Fruit fly (Drosophila melanogaster) whole organism, larva: Measurements from ENCODE around the gene Tom20.
A peak's percentile ranks its signal among the peaks of the same experiment; 100 is the strongest.

Experiments
- noc ChIP-seq: fragments of 200-800 bp; sonication (Bioruptor generic); optimal IDR thresholded peaks from 3 replicates; lab custom pipeline; 2019; ENCODE audit warnings: missing biosample characterization, mild to moderate bottlenecking, missing genetic modification characterization, moderate library complexity

Tom20 gene

DNA sequence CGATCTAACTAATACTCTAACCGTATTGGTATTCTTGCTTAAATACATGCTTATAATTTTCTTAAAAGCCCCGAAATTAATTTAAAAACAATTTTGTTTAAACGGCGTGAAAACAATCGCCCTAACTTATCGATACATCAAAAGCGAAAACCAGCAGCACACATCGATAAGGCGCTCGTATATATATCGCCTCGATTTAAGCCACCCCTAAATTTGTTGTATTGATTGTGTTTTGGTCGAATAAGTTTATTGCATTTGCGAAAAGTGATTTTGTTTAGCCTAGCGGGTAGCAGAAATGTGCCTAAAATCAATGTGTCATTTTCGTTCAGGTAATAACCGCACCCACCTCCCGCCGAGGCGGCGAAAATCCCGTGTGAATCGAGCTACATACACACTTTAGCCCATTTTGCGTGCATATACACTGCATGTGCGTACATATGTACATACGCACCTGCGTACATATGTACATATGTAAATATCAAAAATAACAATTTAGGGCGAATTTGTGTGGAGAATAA is 8.7 kb upstream of the Tom20 start, which contains the start of the genes CG7646 and Nca:
CG7646 (plus strand) TSS at position 174 of the 518 bp plus-strand sequence.
Nca (plus strand) TSS at position 174 of the 518 bp plus-strand sequence.
- TF ChIP-seq noc = no peak

DNA sequence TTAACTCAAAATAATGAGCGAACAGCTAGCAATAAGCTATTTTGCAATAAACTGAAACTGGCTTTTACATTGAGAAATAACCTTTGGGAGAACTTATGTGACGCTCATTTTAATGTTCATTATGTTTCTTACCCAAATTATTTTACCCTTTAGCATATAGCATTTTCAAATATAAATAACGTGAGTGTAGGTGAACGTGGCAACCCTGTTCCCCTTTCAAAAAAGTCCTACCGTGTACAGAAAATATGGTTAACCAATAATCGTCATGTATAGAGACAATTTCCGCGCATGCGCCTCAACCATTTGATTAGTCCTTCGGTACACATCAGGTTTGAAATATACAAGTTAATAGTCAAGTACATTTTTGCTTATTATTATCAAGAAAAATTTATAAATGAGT is 6.4 kb upstream of the Tom20 start:
- TF ChIP-seq noc = no peak

DNA sequence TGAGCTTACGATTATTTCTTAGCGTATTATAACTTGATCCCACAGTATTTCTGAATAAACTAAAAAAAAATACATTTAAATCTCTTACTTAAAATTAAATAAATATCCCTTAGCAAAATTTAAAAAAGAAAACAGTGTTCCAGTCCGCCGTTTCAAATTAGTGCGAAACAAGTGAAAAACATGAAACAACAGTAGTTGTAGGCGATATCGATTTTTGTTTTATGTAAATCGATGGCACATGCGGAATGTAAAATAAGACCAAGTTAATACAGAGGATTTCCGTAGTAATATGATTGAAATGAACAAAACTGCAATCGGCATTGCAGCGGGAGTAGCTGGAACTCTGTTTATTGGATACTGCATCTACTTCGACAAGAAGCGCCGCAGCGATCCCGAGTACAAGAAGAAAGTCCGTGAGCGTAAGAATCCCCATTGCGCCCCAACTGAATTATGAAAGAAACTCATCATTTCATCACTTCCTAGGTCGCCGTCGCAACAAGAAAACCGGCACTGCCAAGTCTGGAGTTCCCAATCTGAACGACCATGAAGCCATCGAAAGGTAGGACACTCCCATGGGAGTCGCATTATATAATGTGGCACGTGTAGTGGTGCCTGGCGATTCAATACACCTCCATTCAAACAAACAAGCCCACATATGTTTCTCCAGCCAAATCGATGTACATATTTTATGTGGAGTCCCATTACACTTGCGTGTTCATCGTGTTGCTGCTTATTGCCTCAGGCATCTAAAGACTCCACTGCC is 615 bp downstream of the Tom20 start:
- TF ChIP-seq noc = no peak

DNA sequence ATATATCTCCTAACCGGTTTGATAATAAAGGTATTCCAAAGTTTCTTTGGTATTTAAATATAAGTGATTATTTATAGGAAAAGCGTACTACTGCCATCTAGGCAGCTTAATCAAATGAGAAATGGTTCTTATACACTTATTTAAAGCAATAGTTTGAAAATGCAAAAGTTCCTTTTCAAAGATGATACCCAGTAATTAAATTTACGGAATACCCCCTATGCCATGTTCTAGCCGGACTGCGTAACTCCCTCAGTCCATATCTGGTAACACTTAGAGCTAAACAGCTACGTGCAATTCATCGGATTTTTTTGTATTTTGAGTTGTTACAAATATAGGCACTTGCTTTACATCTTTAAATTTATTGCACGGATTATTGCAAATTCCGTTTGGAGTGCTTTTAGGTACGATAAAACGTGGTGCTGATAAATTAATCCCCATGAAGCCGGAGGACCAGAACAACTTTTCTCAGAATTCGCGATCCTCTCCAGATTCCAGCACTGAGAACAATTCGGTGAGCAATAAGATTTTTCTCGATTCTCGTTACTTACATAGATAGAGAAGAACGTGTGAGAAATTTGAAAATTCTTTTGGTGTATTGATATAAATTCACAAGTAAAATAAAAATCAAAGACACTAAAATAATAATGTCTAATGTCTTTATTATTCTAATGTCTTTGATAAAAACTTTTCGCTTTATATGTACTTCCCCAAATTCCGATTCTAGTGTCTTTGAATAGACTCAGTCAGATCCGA is 2.2 kb downstream of the Tom20 start, which contains the start of gene CG7668:
CG7668 (plus strand) TSS at position 255 of the 753 bp plus-strand sequence.
- TF ChIP-seq noc = peak; percentile 88

DNA sequence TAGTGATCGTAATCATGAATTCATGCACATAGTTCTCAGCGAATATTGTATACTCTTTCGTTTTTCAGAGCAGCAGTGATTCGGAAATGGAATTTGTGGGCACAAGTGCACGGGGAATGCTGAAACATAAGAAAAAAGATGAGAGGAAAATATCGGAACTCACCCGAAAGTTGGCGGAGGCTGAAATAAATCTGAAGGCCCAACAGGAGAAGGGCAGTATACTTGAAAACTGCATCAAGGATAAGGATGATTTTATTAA is 2.7 kb downstream of the Tom20 start:
- no peak for TF ChIP-seq noc

DNA sequence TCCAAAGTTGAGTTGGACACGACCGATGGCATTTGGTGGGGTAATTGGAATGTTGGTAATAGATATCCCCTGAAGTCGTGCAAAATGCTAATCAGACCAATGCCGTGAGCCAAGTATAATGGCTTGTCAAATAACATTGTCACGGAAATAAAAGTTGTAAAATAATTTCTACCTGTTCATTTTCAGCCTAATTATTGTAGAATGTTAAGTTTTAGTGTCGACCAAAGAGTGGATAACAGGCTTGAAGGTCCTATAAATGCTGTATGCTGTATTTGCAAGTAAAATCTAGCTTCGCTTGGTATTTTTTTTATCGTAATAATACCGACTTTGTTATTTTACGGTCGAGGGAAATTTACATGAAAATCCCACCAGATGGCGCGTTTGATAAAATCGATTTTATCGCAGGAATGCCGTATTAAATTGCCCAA is 4.0 kb downstream of the Tom20 start:
- TF ChIP-seq noc = no peak

DNA sequence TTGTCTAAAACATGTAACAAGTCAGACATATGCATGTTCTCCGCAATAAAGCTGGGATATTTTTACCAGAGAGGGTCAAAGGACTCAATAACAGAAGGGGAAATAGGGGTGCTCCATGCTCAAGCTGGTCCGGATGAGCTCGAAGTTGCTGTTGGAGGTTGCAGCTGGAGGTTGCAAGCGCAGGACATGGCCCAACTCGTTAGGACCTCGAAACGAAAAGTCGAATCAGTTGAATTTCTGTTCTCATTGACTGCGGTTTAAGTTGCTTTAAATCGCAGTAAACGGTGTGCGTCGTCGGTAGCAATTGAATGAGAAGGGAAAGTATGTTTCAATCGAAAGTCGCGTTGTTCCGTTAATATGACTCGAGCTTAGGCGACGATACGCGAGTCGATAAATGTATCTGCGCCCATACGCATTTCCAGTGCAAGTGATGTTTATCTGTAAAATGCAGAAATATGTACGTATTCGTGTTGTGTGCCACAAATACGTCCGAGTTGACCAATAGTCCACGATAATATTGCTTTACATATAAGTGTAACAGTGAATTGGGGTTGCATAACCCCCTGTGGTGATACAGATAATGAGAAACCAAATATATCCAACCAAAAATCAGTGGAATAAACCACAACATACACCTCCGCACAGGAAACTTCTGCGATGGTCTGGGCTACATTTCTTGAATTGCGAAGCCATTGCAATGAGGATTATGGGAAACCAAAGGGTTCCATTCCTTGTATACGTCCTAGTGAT is 4.8 kb downstream of the Tom20 start, which contains the start of gene kug:
kug (plus strand) TSS at position 269 of the 750 bp plus-strand sequence.
- no peak for TF ChIP-seq noc

DNA sequence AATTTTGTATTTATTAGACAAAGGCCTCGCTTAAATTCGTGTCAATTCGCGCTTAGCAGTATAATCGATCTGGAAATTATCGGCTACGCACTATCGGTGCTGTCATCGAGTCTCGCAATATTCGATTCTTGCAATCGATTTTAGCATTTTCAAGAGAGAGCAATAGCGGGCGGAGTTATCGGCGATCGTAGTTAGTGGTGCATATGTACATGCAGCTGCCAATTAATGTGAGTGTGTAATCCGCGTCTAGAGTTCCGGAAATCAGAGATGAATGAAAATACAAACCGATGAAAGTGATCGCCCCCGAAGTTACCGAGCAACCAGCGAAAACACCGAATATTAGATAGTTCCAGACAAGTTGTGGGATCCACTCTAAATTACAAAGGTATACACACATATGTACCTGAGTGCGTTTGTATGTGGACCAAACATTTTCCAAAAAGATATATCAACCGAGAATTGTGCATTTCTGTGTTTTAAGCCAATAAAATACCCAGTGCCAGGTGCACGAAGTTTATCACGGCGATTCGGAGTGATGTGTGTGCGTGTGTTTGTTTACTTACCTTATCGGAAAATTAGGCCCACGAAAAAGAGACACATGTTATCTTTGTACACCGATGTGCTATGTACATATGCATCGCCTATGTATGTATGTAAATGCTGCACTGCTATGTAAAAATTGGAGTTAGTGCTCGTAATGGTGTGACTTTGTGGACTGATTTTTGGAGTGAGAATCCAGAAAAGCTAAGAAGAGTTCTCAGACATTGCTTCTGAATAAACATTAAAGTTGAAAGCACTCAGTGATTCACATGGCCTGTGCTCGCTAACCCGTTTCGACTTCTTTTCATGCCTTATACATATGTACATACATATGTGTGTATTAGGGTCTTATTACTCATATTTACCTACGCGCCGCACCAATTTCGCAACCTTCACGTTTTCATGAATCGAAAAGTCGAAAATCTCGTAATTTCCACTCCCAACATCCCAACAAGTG is 6.1 kb downstream of the Tom20 start:
- no peak for TF ChIP-seq noc

DNA sequence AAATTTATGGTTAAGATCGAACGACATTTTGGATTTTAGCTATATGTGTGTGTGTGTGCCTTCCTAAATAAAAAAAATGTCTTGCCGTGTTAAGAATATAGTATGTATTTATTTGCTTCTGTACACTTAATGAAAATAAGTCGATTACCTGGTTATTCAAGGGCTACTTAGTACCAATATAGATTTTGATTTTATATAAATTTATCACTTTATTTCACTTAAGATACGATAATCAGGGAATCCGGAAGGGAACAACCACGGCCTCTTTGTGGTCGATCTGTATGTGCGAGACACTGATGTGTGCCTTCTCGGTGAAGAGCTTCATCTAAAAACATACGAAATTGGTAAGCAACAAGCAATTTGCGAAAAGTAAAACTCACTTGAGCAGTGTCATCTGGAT is 27.3 kb downstream of the Tom20 start, which contains the start of gene CG14183:
CG14183 (minus strand) TSS at position 101 of the 400 bp plus-strand sequence.
- TF ChIP-seq noc = no peak

DNA sequence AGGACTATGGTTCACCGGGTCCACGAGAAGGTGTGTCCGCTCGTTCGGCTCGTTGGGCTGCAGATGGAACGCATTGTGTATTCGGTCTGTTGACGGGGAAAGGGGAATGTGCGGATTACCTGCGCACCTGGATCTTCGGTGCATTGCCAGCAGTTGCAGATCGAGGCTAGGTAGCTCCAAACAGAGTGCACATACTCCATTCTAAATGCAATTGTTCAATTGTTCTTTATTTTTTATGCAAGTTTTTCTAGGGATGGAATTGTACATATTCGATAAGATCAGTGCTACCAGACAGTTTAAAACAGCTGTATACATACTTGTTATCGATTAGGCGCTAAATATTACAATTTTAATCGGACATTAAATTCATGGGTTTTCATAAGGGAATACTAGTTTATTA is 28.3 kb downstream of the Tom20 start, which contains the start of gene Lamtor1:
Lamtor1 (minus strand) TSS at position 268 of the 400 bp plus-strand sequence.
- TF ChIP-seq noc = no peak

DNA sequence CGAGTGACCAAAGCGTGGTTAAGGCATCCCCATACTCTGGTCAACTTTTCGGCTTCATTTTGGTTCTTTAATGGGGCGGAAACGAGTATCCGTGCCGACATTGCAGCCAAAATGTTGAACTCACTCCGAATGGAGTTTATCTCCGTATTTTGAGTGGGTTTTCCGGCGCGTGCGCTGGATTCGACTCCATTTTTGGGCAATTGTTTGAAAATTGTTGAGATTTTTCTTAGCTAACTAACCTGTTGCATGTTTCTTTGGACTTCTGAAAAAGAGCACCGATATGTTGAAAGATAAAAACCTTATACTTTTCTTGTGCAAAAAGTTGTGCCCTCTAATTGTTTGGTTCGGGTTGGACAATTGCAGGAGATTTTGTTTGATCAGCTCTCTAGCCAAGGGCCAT is 36.2 kb downstream of the Tom20 start:
- no peak for TF ChIP-seq noc
